Worm (Caenorhabditis elegans) whole organism, L4 larva: ENCODE data around the gene F43C1.5.
A peak's percentile ranks its signal among the peaks of the same experiment; 100 is the strongest.

Source experiments
- T20F7.1 ChIP-seq: fragments of 200-800 bp; sonication (Bioruptor generic); optimal IDR thresholded peaks from 2 replicates; lab custom pipeline; 2018; ENCODE audit warnings: mild to moderate bottlenecking, missing genetic modification characterization, missing compliant biosample characterization
- T26A8.4 ChIP-seq: fragments of 200-800 bp; sonication (Bioruptor generic); IDR thresholded peaks from 2 replicates; pipeline ENCODE4 v1.3.6; 2022; ENCODE audit warnings: missing genetic modification characterization, missing compliant biosample characterization
- Y105C5A.15 ChIP-seq: fragments of 200-800 bp; sonication (Bioruptor generic); IDR thresholded peaks from 2 replicates; pipeline ENCODE4 v1.3.6; 2022; ENCODE audit warnings: missing genetic modification characterization, missing compliant biosample characterization
- Y75B8A.6 ChIP-seq: fragments of 200-800 bp; sonication (Bioruptor generic); IDR thresholded peaks from 2 replicates; pipeline ENCODE4 v1.3.6; 2022; ENCODE audit warnings: missing genetic modification reagents, missing genetic modification characterization, missing compliant biosample characterization
- aha-1 ChIP-seq: fragments of 150-350 bp; peaks from one replicate; lab custom pipeline; 2014; ENCODE audit warnings: missing biosample characterization, missing genetic modification characterization
- ama-1 ChIP-seq: fragments of 150-350 bp; optimal IDR thresholded peaks from 2 replicates; lab custom pipeline; 2014; ENCODE audit warnings: inconsistent platforms, mixed read lengths
- ceh-32 ChIP-seq: sonication (generic microtip); optimal IDR thresholded peaks from 2 replicates; lab custom pipeline; 2016; ENCODE audit warnings: mild to moderate bottlenecking, missing genetic modification characterization, missing compliant biosample characterization; ENCODE audit not compliant: poor library complexity
- ceh-44 ChIP-seq: fragments of 200-800 bp; sonication (Bioruptor generic); IDR thresholded peaks from 2 replicates; pipeline ENCODE4 v1.3.6; 2022; ENCODE audit warnings: missing genetic modification reagents, missing genetic modification characterization, missing compliant biosample characterization
- ceh-62 ChIP-seq: sonication (generic microtip); optimal IDR thresholded peaks from 2 replicates; lab custom pipeline; 2017; ENCODE audit warnings: missing biosample characterization, missing genetic modification characterization
- ceh-82 ChIP-seq: sonication (generic microtip); optimal IDR thresholded peaks from 2 replicates; lab custom pipeline; 2017; ENCODE audit warnings: missing biosample characterization, missing genetic modification characterization
- ces-1 ChIP-seq: fragments of 150-350 bp; sonication (generic microtip); optimal IDR thresholded peaks from 4 replicates; lab custom pipeline; 2014; ENCODE audit warnings: missing biosample characterization, missing genetic modification reagents, missing genetic modification characterization
- daf-12 ChIP-seq: fragments of 150-350 bp; optimal IDR thresholded peaks from 2 replicates; lab custom pipeline; 2014; ENCODE audit warnings: missing biosample characterization, missing genetic modification reagents, missing genetic modification characterization
- daf-16 ChIP-seq, 3 experiments: sonication (generic microtip); optimal IDR thresholded peaks; 2 replicates each; lab custom pipeline; 2016 to 2017; ENCODE audit warnings: missing genetic modification characterization in 3 of 3, missing genetic modification reagents in 3 of 3, mild to moderate bottlenecking in 2 of 3, missing compliant biosample characterization in 2 of 3, missing biosample characterization in 1 of 3, moderate library complexity in 1 of 3
- daf-19 ChIP-seq: fragments of 200-800 bp; sonication (Bioruptor generic); conservative IDR thresholded peaks from 2 replicates; pipeline ENCODE4 v1.3.6; 2022; ENCODE audit warnings: missing genetic modification characterization, missing compliant biosample characterization
- dmd-6 ChIP-seq: fragments of 200-800 bp; sonication (Bioruptor generic); IDR thresholded peaks from 2 replicates; pipeline ENCODE4 v1.3.6; 2022; ENCODE audit warnings: missing genetic modification reagents, missing genetic modification characterization, missing compliant biosample characterization
- dmd-9 ChIP-seq: fragments of 200-800 bp; sonication (Bioruptor generic); IDR thresholded peaks from 2 replicates; pipeline ENCODE4 v1.3.6; 2022; ENCODE audit warnings: missing genetic modification reagents, missing genetic modification characterization, missing compliant biosample characterization
- dve-1 ChIP-seq: sonication (generic microtip); optimal IDR thresholded peaks from 2 replicates; lab custom pipeline; 2017; ENCODE audit warnings: antibody characterized with exemption, mild to moderate bottlenecking, missing genetic modification characterization, missing compliant biosample characterization; ENCODE audit not compliant: insufficient read depth
- fos-1 ChIP-seq: fragments of 150-350 bp; optimal IDR thresholded peaks from 2 replicates; lab custom pipeline; 2014; ENCODE audit warnings: missing biosample characterization, missing genetic modification characterization
- hlh-11 ChIP-seq: fragments of 200-800 bp; sonication (Bioruptor generic); optimal IDR thresholded peaks from 2 replicates; lab custom pipeline; 2018; ENCODE audit warnings: mild to moderate bottlenecking, missing genetic modification characterization, missing compliant biosample characterization
- hlh-30 ChIP-seq: sonication (generic microtip); optimal IDR thresholded peaks from 2 replicates; lab custom pipeline; 2017; ENCODE audit warnings: antibody characterized with exemption, mild to moderate bottlenecking, missing genetic modification characterization, missing compliant biosample characterization; ENCODE audit not compliant: insufficient read depth
- lin-13 ChIP-seq: fragments of 150-350 bp; optimal IDR thresholded peaks from 2 replicates; lab custom pipeline; 2014; ENCODE audit warnings: missing biosample characterization, missing genetic modification reagents, missing genetic modification characterization
- lin-38 ChIP-seq: fragments of 200-800 bp; sonication (Bioruptor generic); IDR thresholded peaks from 2 replicates; pipeline ENCODE4 v1.3.6; 2022; ENCODE audit warnings: missing genetic modification reagents, missing genetic modification characterization, missing compliant biosample characterization
- lsy-2 ChIP-seq, 2 experiments: fragments of 150-350 bp in 1 of 2; sonication (generic microtip) in 1 of 2; optimal IDR thresholded peaks; 2 replicates each; lab custom pipeline; 2014 to 2017; ENCODE audit warnings: missing biosample characterization in 2 of 2, missing genetic modification characterization in 2 of 2
- mdl-1 ChIP-seq, 2 experiments: fragments of 150-350 bp in 1 of 2; sonication (generic microtip) in 1 of 2; optimal IDR thresholded peaks; 2 replicates each; lab custom pipeline; 2014 to 2017; ENCODE audit warnings: missing biosample characterization in 2 of 2, missing genetic modification characterization in 2 of 2
- mes-2 ChIP-seq: sonication (generic microtip); optimal IDR thresholded peaks from 2 replicates; lab custom pipeline; 2016; ENCODE audit warnings: missing genotype, mild to moderate bottlenecking, missing genetic modification characterization, missing compliant biosample characterization; ENCODE audit not compliant: poor library complexity, severe bottlenecking
- nhr-28 ChIP-seq: fragments of 150-350 bp; optimal IDR thresholded peaks from 2 replicates; lab custom pipeline; 2014; ENCODE audit warnings: missing biosample characterization, missing genetic modification characterization
- nhr-41 ChIP-seq: fragments of 200-800 bp; sonication (Bioruptor generic); IDR thresholded peaks from 2 replicates; pipeline ENCODE4 v1.3.6; 2022; ENCODE audit warnings: missing genetic modification reagents, missing genetic modification characterization, missing compliant biosample characterization
- nhr-48 ChIP-seq: sonication (generic microtip); optimal IDR thresholded peaks from 2 replicates; lab custom pipeline; 2016; ENCODE audit warnings: mild to moderate bottlenecking, missing genetic modification characterization, missing compliant biosample characterization
- nhr-76 ChIP-seq: fragments of 150-350 bp; optimal IDR thresholded peaks from 2 replicates; lab custom pipeline; 2014; ENCODE audit warnings: missing biosample characterization, missing genetic modification characterization
- nhr-77 ChIP-seq: fragments of 150-350 bp; optimal IDR thresholded peaks from 2 replicates; lab custom pipeline; 2014; ENCODE audit warnings: missing biosample characterization, missing genetic modification characterization
- php-3 ChIP-seq: fragments of 200-800 bp; sonication (Bioruptor generic); IDR thresholded peaks from 2 replicates; pipeline ENCODE4 v1.3.6; 2022; ENCODE audit warnings: missing genetic modification reagents, missing genetic modification characterization, missing compliant biosample characterization
- pqm-1 ChIP-seq: sonication (generic microtip); optimal IDR thresholded peaks from 2 replicates; lab custom pipeline; 2017; ENCODE audit warnings: missing biosample characterization, missing genetic modification characterization
- saeg-2 ChIP-seq: fragments of 200-800 bp; sonication (Bioruptor generic); IDR thresholded peaks from 2 replicates; pipeline ENCODE4 v1.3.6; 2022; ENCODE audit warnings: missing genetic modification reagents, missing genetic modification characterization, missing compliant biosample characterization
- sdz-12 ChIP-seq: fragments of 200-800 bp; sonication (Bioruptor generic); optimal IDR thresholded peaks from 2 replicates; lab custom pipeline; 2018; ENCODE audit warnings: mild to moderate bottlenecking, missing genetic modification characterization, missing compliant biosample characterization
- snpc-4 ChIP-seq: fragments of 150-350 bp; optimal IDR thresholded peaks from 2 replicates; lab custom pipeline; 2014; ENCODE audit warnings: missing biosample characterization, missing genetic modification characterization
- tag-97 ChIP-seq: fragments of 200-800 bp; sonication (Bioruptor generic); IDR thresholded peaks from 2 replicates; pipeline ENCODE4 v1.3.6; 2022; ENCODE audit warnings: missing genetic modification characterization, missing compliant biosample characterization
- unc-130 ChIP-seq: sonication (generic microtip); optimal IDR thresholded peaks from 2 replicates; lab custom pipeline; 2016; ENCODE audit warnings: missing genetic modification reagents, missing genetic modification characterization, missing compliant biosample characterization
- unc-62 ChIP-seq, 3 experiments: fragments of 150-350 bp in 1 of 3; sonication (generic microtip); optimal IDR thresholded peaks in 2 of 3; peaks in 1 of 3; 1 replicate in 1 of 3; 2 replicates in 2 of 3; lab custom pipeline; 2014 to 2017; ENCODE audit warnings: missing biosample characterization in 3 of 3, missing genetic modification characterization in 3 of 3, missing genetic modification reagents in 3 of 3, missing genotype in 1 of 3
- zfp-3 ChIP-seq: fragments of 200-800 bp; sonication (Bioruptor generic); conservative IDR thresholded peaks from 2 replicates; pipeline ENCODE4 v1.3.6; 2022; ENCODE audit warnings: missing genetic modification reagents, missing genetic modification characterization, missing compliant biosample characterization

F43C1.5 gene

DNA sequence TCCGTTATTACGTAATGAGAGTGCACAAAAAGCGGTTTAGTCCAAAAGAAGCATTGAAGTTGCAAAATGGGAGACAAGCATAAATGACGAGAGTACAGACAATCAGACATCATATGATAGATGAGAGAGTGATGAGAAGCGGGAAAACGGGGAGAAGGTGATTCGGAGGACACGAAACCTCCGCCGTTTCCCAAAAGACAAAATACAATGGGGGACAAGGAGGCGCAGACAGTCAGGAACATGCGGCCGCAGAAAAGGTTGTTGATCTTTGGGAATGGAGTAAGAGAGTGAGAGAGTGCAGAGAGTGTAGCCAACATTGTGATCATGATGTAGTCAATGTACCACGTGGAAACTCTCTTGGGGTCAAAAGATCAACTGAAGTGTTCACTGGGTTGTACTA is 8.7 kb downstream of the F43C1.5 start (continued):
- peak; percentile 91 to 99 for TF ChIP-seq mdl-1 (tag; optimal IDR thresholded peaks at IDR 0.05; lab: Kevin White, UChicago)
- no peak for TF ChIP-seq Y75B8A.6
- TF ChIP-seq tag-97 (GFP tag; lab: Robert Waterston, UW) = no peak
- TF ChIP-seq, all 104 proteins: peak for 58

DNA sequence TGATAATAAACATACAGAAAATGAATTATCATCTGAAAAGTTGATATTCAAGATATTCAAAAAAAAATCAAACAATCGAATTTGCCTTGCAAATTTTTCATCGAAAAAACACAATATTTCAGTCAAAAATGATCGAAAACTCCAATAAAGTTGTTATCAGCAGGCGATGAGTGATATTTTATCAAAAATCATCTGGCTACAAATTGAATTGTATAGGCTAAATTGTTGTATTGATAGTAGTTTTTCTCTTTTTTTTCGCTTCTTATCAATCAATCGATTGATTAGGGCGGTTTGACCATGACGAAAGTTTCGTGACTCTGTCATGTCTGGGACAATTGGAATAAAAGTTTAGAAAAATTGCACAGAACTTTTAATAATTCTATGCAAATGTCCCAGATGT is 11.2 kb downstream of the F43C1.5 start:
- TF ChIP-seq ceh-62 (no peak), tag-97 (GFP tag; lab: Robert Waterston, UW) (no peak), unc-130 (GFP tag; lab: Kevin White, UChicago) (no peak), dmd-6 (GFP tag; lab: Robert Waterston, UW) (peak; percentile 81), aha-1 (tag; lab: Kevin White, UChicago) (peak; percentile 66), hlh-30 (tag; lab: Kevin White, UChicago) (peak; percentile 33), lsy-2 (tag; optimal IDR thresholded peaks at IDR 0.05; lab: Kevin White, UChicago) (no peak), pqm-1 (tag; lab: Kevin White, UChicago) (peak; percentile 50), daf-12 (tag; lab: Kevin White, UChicago) (no peak), nhr-48 (peak; percentile 17), ceh-32 (no peak), daf-19 (GFP tag; lab: Robert Waterston, UW) (no peak), ama-1 (lab: Kevin White, UChicago) (no peak), dmd-9 (GFP tag; lab: Robert Waterston, UW) (no peak), nhr-76 (tag; lab: Kevin White, UChicago) (no peak), Y105C5A.15 (GFP tag; lab: Robert Waterston, UW) (no peak), nhr-28 (tag; lab: Kevin White, UChicago) (peak; percentile 97), lin-38 (GFP tag; lab: Robert Waterston, UW) (no peak), ceh-82 (tag; lab: Kevin White, UChicago) (no peak), nhr-41 (GFP tag; lab: Robert Waterston, UW) (no peak), snpc-4 (tag; lab: Kevin White, UChicago) (no peak), daf-16 (GFP tag; optimal IDR thresholded peaks at IDR 0.05; lab: Kevin White, UChicago) (no peak), daf-16 (tag; optimal IDR thresholded peaks at IDR 0.05; lab: Kevin White, UChicago) (peak; percentile 60), nhr-77 (tag; lab: Kevin White, UChicago) (peak; percentile 71), T26A8.4 (GFP tag; lab: Robert Waterston, UW) (no peak), fos-1 (tag; lab: Kevin White, UChicago) (no peak), sdz-12 (GFP tag; lab: Kevin White, UChicago) (no peak), php-3 (GFP tag; lab: Robert Waterston, UW) (peak; percentile 79), dve-1 (peak; percentile 64), mes-2 (no peak), zfp-3 (GFP tag; lab: Robert Waterston, UW) (no peak), T20F7.1 (GFP tag; lab: Kevin White, UChicago) (peak; percentile 23), ces-1 (no peak), ceh-44 (GFP tag; lab: Robert Waterston, UW) (no peak), lin-13 (GFP tag; lab: Kevin White, UChicago) (no peak), saeg-2 (GFP tag; lab: Robert Waterston, UW) (no peak), hlh-11 (tag; lab: Kevin White, UChicago) (peak; percentile 79)

DNA sequence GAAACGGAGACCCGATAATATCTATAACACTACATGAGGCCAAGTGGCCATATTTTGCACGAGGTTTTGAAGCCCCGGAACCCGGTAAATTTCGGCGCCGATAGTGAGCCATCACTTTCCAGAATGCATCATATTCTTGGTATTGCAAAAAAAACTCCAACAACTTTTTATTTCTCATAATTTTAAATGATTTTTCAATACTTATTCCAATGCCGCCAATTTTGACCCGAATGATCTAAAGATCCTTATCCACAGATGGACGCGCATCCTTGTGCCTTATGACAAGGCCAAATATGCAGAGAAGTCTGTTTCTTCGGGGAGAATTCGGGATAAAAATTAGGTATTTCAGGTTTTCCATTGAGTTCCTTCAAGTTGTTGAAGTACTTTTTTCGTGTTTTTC is 12.2 kb downstream of the F43C1.5 start:
- TF ChIP-seq unc-62 (GFP tag; optimal IDR thresholded peaks at IDR 0.05 in 1 of 2; lab: Kevin White, UChicago) (peak in 1 of 2 experiments; percentile 62), unc-62 (tag; optimal IDR thresholded peaks at IDR 0.05; lab: Kevin White, UChicago) (no peak), hlh-11 (tag; lab: Kevin White, UChicago) (no peak)
